Worm (Caenorhabditis elegans): ENCODE results near the gene pcp-1.

DNA sequence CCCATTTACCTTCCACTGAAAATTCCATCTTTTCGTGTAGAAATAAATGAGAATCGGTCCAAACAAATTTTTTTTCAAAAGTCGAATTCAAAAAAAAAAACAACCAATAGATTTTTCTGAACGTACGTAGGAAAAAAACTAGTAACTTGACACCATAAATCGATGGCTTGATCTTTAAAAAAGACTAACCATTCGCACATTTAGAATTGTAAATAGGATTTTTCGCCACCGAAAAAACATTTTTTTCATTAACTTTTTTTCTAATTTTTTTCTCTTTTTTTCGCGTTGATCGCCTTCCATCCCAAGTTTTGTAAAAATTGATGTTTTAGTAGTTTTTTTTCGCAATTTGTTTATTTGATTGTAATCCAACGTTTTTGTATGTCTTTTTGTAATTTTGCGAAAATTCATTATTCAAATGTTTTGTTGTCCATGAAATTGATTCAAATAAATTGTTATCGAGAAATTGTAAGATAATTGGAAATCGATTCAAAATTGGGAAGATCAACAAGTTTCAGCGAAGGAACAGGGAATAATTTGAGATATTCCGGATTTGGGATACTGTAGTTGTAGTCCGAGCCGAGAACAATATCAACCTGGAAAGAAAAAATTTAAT is 21.0 kb upstream of the pcp-1 start:
- TF ChIP-seq ZK337.2 (GFP tag; IDR thresholded peaks at IDR 0.05), result no peak
- TF ChIP-seq hlh-30 (tag; optimal IDR thresholded peaks at IDR 0.05; ENCODE audit: insufficient read depth), result peak; percentile 12
- TF ChIP-seq pqm-1 (tag; optimal IDR thresholded peaks at IDR 0.05), result no peak
- no peak for TF ChIP-seq saeg-2 (GFP tag; IDR thresholded peaks at IDR 0.05)
- no peak for TF ChIP-seq mxl-2 (GFP tag; conservative IDR thresholded peaks at IDR 0.05)
- TF ChIP-seq spr-1 (tag; optimal IDR thresholded peaks at IDR 0.05), result no peak
- TF ChIP-seq zag-1 (tag; optimal IDR thresholded peaks at IDR 0.05), result no peak
- no peak for TF ChIP-seq lsy-2 (tag; optimal IDR thresholded peaks at IDR 0.05)
- peak; percentile 67 for TF ChIP-seq nhr-77 (tag; optimal IDR thresholded peaks at IDR 0.05)
- TF ChIP-seq snpc-4 (tag; optimal IDR thresholded peaks at IDR 0.05), result no peak
- no peak for TF ChIP-seq nhr-25 (tag; optimal IDR thresholded peaks at IDR 0.05; ENCODE audit: borderline replicate concordance, insufficient read depth)

All from whole organism, L4 larva.